Fruit fly (Drosophila melanogaster): ENCODE data around the gene CG3223.

Gene CG3223

DNA sequence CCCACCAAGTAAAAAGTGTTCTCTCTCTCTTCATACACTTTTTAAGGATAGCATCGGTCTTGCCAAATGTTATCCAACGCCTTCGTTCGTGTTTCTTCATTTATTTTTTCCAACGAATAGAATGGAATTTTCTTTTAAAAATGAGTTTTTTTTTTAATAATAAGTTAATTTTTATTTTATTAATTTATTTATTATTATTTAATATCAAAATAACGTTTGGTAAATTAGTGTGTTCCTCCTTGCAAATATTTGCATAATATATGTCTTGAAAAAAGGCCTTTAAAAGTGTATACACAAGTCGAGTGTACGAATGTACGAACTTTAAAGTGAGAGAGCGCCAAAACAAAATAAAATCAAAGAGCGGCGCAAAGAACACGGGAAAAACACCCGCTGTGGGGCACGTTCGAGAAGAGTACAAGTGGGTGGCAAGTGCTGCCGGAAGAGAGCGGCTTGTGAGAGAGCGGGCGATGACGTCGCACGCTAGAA is 18.0 kb downstream of the CG3223 start (continued):
- TF ChIP-seq Stat92E (GFP tag; optimal IDR thresholded peaks at IDR 0.05) (no peak), trh (GFP tag; optimal IDR thresholded peaks at IDR 0.05) (peak; percentile 43), CG13424 (tag; optimal IDR thresholded peaks at IDR 0.05) (peak; percentile 96), dmrt99B (tag; optimal IDR thresholded peaks at IDR 0.05) (peak; percentile 92), tgo (GFP tag; IDR thresholded peaks at IDR 0.05) (peak; percentile 67; the same call in 2 of the 3 replicates), Dref (GFP tag; IDR thresholded peaks at IDR 0.05) (no peak), Lim3 (GFP tag; IDR thresholded peaks at IDR 0.05) (no peak), vvl (GFP tag; IDR thresholded peaks at IDR 0.05) (peak; percentile 71), dimm (GFP tag; IDR thresholded peaks at IDR 0.05) (no peak; the same call in 1 of the 2 replicates), ftz-f1 (GFP tag; optimal IDR thresholded peaks at IDR 0.05) (no peak), lilli (GFP tag; optimal IDR thresholded peaks at IDR 0.05) (peak; percentile 68), caup (GFP tag; optimal IDR thresholded peaks at IDR 0.05; ENCODE audit: severe bottlenecking) (peak; percentile 79), hbn (GFP tag; IDR thresholded peaks at IDR 0.05; ENCODE audit: partially characterized antibody) (0 out of 2 replicates have a peak, but pooled peaks have one; percentile 28), Vsx1 (GFP tag; optimal IDR thresholded peaks at IDR 0.05) (no peak), CG17612 (GFP tag; IDR thresholded peaks at IDR 0.05) (no peak), br (optimal IDR thresholded peaks at IDR 0.05) (no peak), Dad (GFP tag; optimal IDR thresholded peaks at IDR 0.05) (no peak), HLH54F (GFP tag; optimal IDR thresholded peaks at IDR 0.05) (peak; percentile 5), ATbp (GFP tag; optimal IDR thresholded peaks at IDR 0.05) (peak; percentile 86), Hmx (GFP tag; optimal IDR thresholded peaks at IDR 0.05) (no peak), CG7556 (GFP tag; optimal IDR thresholded peaks at IDR 0.05) (peak; percentile 98), dm (GFP tag; optimal IDR thresholded peaks at IDR 0.05) (no peak), CG5180 (GFP tag; optimal IDR thresholded peaks at IDR 0.05) (peak; percentile 40), so (GFP tag; IDR thresholded peaks at IDR 0.05) (peak; percentile 72), ato (GFP tag; IDR thresholded peaks at IDR 0.05; ENCODE audit: partially characterized antibody) (no peak), maf-S (GFP tag; optimal IDR thresholded peaks at IDR 0.05) (no peak), org-1 (GFP tag; optimal IDR thresholded peaks at IDR 0.05) (peak; percentile 80), ara (GFP tag; IDR thresholded peaks at IDR 0.05) (peak; percentile 26; the same call in 1 of the 2 replicates), ham (GFP tag; IDR thresholded peaks at IDR 0.05) (no peak), Six4 (GFP tag; optimal IDR thresholded peaks at IDR 0.05) (peak; percentile 60), az2 (GFP tag; optimal IDR thresholded peaks at IDR 0.05) (peak; percentile 87), vfl (GFP tag; optimal IDR thresholded peaks at IDR 0.05) (no peak), CG15601 (tag; optimal IDR thresholded peaks at IDR 0.05) (peak; percentile 92), CG15011 (GFP tag; optimal IDR thresholded peaks at IDR 0.05) (no peak), odd (GFP tag; optimal IDR thresholded peaks at IDR 0.05) (peak; percentile 93), Mad (GFP tag; optimal IDR thresholded peaks at IDR 0.05) (peak; percentile 34), slp2 (GFP tag; optimal IDR thresholded peaks at IDR 0.05) (no peak), cato (GFP tag; optimal IDR thresholded peaks at IDR 0.05; ENCODE audit: borderline replicate concordance) (peak; percentile 77), CG11093 (GFP tag; IDR thresholded peaks at IDR 0.05) (peak; percentile 34; the same call in 1 of the 3 replicates), disco-r (GFP tag; optimal IDR thresholded peaks at IDR 0.05) (no peak), ab (GFP tag; optimal IDR thresholded peaks at IDR 0.05) (no peak), HmgZ (tag; optimal IDR thresholded peaks at IDR 0.05) (peak; percentile 47), zfh1 (GFP tag; IDR thresholded peaks at IDR 0.05) (0 out of 3 replicates have a peak, but pooled peaks have one; percentile 50), Doc2 (GFP tag; IDR thresholded peaks at IDR 0.05) (no peak), Rfx (GFP tag; IDR thresholded peaks at IDR 0.05) (peak; percentile 76), CG12744 (GFP tag; optimal IDR thresholded peaks at IDR 0.05) (no peak), CG12071 (GFP tag; optimal IDR thresholded peaks at IDR 0.05) (no peak), fd96Cb (tag; optimal IDR thresholded peaks at IDR 0.05) (peak; percentile 83), schlank (tag; optimal IDR thresholded peaks at IDR 0.05) (peak; percentile 48), CG18599 (GFP tag; optimal IDR thresholded peaks at IDR 0.05) (peak; percentile 91), CG7987 (GFP tag; optimal IDR thresholded peaks at IDR 0.05) (peak; percentile 44)
